Worm (Caenorhabditis elegans): ENCODE measurements around the gene dnj-25.
A peak's percentile ranks its signal among the peaks of the same experiment; 100 is the strongest.

dnj-25 gene

DNA sequence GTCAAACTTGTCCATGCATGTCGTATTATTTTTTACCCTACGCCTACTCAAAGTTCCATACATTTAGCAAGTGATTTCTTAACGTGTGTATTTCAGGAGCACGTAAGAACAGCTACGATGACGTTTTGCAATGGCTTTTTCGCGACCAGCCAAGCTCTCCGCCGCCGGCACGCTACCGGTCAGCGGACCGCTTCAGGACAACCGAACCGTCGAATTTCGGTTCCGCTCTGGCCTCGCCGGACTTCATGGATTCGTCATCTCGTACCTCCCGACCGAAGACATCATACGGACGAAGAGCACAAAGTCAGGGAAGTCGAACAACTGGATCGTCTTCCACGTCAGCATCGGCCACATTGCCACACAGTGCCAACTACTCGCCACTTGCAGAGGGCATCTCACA is 39.5 kb upstream of the dnj-25 start:
- 0 out of 2 replicates have a peak, but pooled peaks have one; percentile 5 for TF ChIP-seq tbx-37 (GFP tag; conservative IDR thresholded peaks at IDR 0.05)
- no peak for TF ChIP-seq hmg-4 (GFP tag; optimal IDR thresholded peaks at IDR 0.05)

DNA sequence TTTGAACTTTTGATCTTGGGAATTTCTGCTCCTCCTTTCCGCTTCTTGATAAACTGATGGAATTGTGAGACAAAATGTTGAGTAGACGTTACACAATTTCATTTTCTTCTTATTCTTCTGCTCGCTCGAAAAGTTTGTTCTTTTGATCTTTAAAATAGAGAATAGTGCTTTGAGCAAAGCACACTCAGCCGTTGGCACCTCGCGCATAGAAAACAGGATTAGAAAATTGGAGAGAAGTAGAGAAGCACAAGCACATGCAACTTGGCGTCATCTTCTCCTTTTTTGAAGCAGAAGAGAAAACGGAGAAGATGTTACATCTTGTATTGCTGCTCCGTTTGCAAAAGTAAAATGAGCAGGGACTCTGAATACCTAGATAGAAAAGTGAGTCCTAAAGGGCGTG is 38.0 kb upstream of the dnj-25 start:
- no peak for TF ChIP-seq hmbx-1 (tag; optimal IDR thresholded peaks at IDR 0.05)

DNA sequence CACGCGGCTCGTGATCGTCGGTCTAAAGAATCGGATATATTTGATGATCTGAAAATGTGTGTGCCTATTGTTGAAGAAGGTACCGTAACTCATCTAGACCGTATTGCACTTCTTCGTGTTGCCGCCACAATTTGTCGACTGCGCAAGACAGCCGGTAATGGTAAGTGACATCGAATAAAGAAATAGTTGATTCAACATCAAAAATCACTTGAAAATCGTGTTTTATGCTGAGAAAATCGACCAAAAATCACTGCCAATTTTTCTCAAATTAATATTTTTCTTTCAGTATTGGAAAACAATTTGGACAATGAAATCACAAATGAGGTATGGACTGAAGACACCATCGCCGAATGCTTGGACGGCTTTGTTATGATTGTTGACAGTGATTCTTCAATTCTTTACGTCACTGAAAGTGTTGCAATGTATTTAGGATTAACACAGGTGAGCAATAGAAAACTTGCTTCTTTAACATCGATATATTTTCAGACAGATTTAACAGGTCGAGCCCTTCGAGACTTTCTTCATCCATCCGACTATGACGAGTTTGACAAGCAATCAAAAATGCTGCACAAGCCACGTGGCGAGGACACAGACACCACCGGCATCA is 37.3 kb upstream of the dnj-25 start:
- TF ChIP-seq hmg-4 (GFP tag; optimal IDR thresholded peaks at IDR 0.05), result no peak
- no peak for TF ChIP-seq ets-7 (tag; optimal IDR thresholded peaks at IDR 0.05)
- TF ChIP-seq ama-1 (optimal IDR thresholded peaks at IDR 0.05), result no peak
- no peak for TF ChIP-seq hnd-1 (tag; optimal IDR thresholded peaks at IDR 0.05)
- TF ChIP-seq tbx-37 (GFP tag; conservative IDR thresholded peaks at IDR 0.05), result no peak
- no peak for TF ChIP-seq B0310.2 (tag; optimal IDR thresholded peaks at IDR 0.05)
- no peak for TF ChIP-seq ceh-13 (GFP tag; optimal IDR thresholded peaks at IDR 0.05)
- TF ChIP-seq hmbx-1 (tag; optimal IDR thresholded peaks at IDR 0.05), result no peak
- TF ChIP-seq aly-1 (tag; optimal IDR thresholded peaks at IDR 0.05), result no peak

DNA sequence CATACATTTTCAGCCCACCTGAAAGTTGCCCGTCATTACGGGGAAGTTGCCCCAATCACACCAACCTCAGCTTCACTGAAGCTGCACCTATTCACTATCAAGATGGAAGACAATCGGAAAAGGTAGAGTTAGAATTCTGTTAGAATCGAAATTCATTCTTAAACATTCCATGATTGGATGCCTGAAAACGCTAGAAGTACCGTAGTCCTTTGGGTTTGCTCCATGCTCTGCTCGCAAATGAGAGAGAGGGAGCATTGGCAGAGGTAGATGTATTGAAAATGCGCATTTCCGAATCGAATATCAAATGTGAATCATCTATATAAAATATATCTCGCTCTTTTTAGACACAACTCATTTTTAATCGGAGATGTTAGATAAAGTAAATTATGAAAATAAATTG is 36.3 kb upstream of the dnj-25 start, which contains the start of gene hif-1:
Gene hif-1, plus strand, starts transcription at position 8 of the 400 bp plus-strand sequence.
- TF ChIP-seq pes-1 (GFP tag; IDR thresholded peaks at IDR 0.05) (no peak), B0310.2 (tag; optimal IDR thresholded peaks at IDR 0.05) (no peak), ets-7 (tag; optimal IDR thresholded peaks at IDR 0.05) (no peak), ama-1 (optimal IDR thresholded peaks at IDR 0.05) (no peak), aly-1 (tag; optimal IDR thresholded peaks at IDR 0.05) (no peak), flt-1 (GFP tag; IDR thresholded peaks at IDR 0.05) (no peak), hmbx-1 (tag; optimal IDR thresholded peaks at IDR 0.05) (no peak), F13C5.2 (tag; optimal IDR thresholded peaks at IDR 0.05) (no peak), hnd-1 (tag; optimal IDR thresholded peaks at IDR 0.05) (no peak), ceh-36 (tag; optimal IDR thresholded peaks at IDR 0.05) (no peak), tbx-37 (GFP tag; conservative IDR thresholded peaks at IDR 0.05) (no peak)

DNA sequence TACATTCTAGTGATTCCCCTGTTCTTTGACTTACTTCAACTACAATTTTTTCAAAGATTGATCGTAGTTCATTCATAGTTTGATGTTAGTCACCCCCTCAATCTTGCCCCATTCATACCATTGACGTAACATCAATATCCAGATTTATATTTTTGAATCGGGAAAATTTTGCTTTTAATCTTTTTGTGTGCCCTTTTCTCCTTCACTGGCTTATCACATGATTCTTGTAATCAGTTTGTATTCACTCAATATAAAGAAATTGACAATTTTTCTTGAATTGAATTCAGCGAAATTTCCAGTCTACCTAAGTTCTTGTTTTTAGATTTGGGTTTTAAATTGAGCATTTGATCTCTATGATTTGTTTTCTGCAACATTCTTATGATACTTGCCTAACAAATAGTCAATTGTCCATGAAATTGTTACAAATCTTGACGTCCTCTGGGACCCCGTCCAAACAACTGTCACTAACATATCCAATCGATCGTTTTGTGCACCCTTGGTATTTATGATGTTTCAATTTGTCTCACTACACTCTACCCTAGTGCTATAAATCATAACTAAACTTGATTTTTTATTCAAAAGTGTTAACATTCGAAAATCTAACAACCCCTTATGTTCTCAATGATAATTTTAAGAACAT is 35.7 kb upstream of the dnj-25 start:
- TF ChIP-seq scrt-1 (GFP tag; IDR thresholded peaks at IDR 0.05) (no peak), ama-1 (optimal IDR thresholded peaks at IDR 0.05) (no peak), tra-4 (tag; optimal IDR thresholded peaks at IDR 0.05) (no peak), aly-1 (tag; optimal IDR thresholded peaks at IDR 0.05) (no peak), F13C5.2 (tag; optimal IDR thresholded peaks at IDR 0.05) (no peak), ceh-13 (GFP tag; optimal IDR thresholded peaks at IDR 0.05) (no peak), ceh-36 (tag; optimal IDR thresholded peaks at IDR 0.05) (no peak), tbx-37 (GFP tag; conservative IDR thresholded peaks at IDR 0.05) (no peak)

DNA sequence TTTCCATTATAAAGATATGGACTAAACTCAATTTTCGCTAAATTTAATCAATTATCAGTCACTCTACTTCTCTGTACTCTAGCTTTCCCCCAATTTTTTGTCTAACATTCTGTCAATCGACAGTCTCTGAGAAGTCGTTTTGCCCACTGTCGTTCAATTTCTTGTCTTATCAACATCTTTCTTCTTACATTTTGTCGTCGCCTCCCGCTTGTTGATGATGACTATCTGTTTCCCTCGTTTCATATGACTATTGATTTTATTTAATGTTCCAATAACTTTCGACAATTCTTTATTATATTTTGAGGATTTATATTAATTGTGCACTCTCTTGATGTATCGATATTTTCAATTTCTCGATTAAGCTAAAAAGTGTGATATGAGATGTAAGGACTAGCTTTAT is 34.7 kb upstream of the dnj-25 start:
- no peak for TF ChIP-seq tbx-11 (GFP tag; IDR thresholded peaks at IDR 0.05)
- TF ChIP-seq B0310.2 (tag; optimal IDR thresholded peaks at IDR 0.05), result no peak
- TF ChIP-seq ceh-36 (tag; optimal IDR thresholded peaks at IDR 0.05), result no peak
- TF ChIP-seq ceh-13 (GFP tag; optimal IDR thresholded peaks at IDR 0.05), result no peak
- TF ChIP-seq ets-7 (tag; optimal IDR thresholded peaks at IDR 0.05), result no peak

DNA sequence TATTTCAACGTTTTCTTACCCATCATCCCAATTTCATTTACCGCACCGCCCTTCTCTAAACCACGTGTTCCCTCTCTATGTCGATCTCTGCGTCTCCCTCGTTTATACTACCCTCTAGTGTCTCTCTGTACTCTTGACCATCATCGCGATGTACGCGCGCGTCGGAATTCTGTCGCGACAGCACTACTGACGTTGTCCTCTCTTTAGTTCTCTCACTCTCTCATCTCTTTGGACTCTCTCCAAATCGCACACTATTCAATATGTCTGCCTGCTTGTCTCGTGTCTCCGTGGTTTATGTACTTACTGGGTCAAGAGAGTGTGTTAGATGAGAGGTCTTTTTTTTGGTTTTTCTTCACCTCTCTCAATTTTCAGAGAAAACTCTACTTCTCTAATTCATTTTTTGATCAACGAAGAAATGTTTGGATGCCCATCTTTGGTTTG is 34.1 kb upstream of the dnj-25 start:
- TF ChIP-seq tra-4 (tag; optimal IDR thresholded peaks at IDR 0.05) (no peak), ceh-13 (GFP tag; optimal IDR thresholded peaks at IDR 0.05) (no peak), F13C5.2 (tag; optimal IDR thresholded peaks at IDR 0.05) (peak; percentile 21), tbx-11 (GFP tag; IDR thresholded peaks at IDR 0.05) (no peak), sea-1 (GFP tag; conservative IDR thresholded peaks at IDR 0.05) (no peak), hmg-4 (GFP tag; optimal IDR thresholded peaks at IDR 0.05) (peak; percentile 10)

DNA sequence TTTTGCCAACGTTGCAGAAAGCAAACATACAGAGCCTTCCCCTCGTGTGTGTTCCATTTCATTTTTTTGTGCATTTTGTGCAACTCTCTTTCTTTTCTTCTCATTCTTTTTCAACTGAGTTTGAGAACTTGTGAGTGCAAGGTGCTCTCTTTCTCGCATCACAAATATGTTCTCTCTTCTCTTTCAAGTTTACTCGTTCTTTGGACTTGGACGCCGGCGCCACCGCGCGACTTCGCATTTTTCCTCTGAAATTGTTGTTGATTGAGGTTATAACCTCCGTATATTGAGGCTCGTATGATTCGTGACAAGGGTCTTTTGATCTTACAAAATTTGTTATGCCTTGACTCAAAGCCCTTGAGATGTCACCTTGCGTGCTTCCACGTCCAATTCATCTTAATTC is 32.6 kb upstream of the dnj-25 start:
- TF ChIP-seq F13C5.2 (tag; optimal IDR thresholded peaks at IDR 0.05), result no peak
- TF ChIP-seq ceh-36 (tag; optimal IDR thresholded peaks at IDR 0.05), result no peak

- TF ChIP-seq hmbx-1 (tag; optimal IDR thresholded peaks at IDR 0.05) (no peak), ceh-13 (GFP tag; optimal IDR thresholded peaks at IDR 0.05) (no peak), aly-1 (tag; optimal IDR thresholded peaks at IDR 0.05) (no peak), sea-1 (GFP tag; conservative IDR thresholded peaks at IDR 0.05) (no peak), B0310.2 (tag; optimal IDR thresholded peaks at IDR 0.05) (no peak), tbx-37 (GFP tag; conservative IDR thresholded peaks at IDR 0.05) (no peak), hnd-1 (tag; optimal IDR thresholded peaks at IDR 0.05) (no peak), scrt-1 (GFP tag; IDR thresholded peaks at IDR 0.05) (no peak), hmg-4 (GFP tag; optimal IDR thresholded peaks at IDR 0.05) (no peak), pes-1 (GFP tag; IDR thresholded peaks at IDR 0.05) (no peak), tra-4 (tag; optimal IDR thresholded peaks at IDR 0.05) (no peak), ets-7 (tag; optimal IDR thresholded peaks at IDR 0.05) (no peak), ama-1 (optimal IDR thresholded peaks at IDR 0.05) (no peak), flt-1 (GFP tag; IDR thresholded peaks at IDR 0.05) (no peak), ceh-36 (tag; optimal IDR thresholded peaks at IDR 0.05) (no peak), F13C5.2 (tag; optimal IDR thresholded peaks at IDR 0.05) (no peak), tbx-11 (GFP tag; IDR thresholded peaks at IDR 0.05) (no peak)
Measured at ce11 chrV:20775269-20775668, 31.1 kb upstream of the dnj-25 start, which contains the start of gene F38A6.4. TSS of gene F38A6.4 (minus strand) at chrV:20775369.

Measured in whole organism, early embryonic.